Worm (Caenorhabditis elegans) whole organism, late embryonic: ENCODE data around the gene fbxa-219.

Source experiments
- nfya-1 ChIP-seq: sonication (generic microtip); optimal IDR thresholded peaks from 2 replicates; lab custom pipeline; 2017; ENCODE audit warnings: missing genetic modification characterization, mild to moderate bottlenecking, missing compliant biosample characterization, antibody characterized with exemption, moderate library complexity
- nhr-11 ChIP-seq: fragments of 150-350 bp; optimal IDR thresholded peaks from 2 replicates; lab custom pipeline; 2014; ENCODE audit warnings: missing biosample characterization, missing genetic modification characterization

DNA sequence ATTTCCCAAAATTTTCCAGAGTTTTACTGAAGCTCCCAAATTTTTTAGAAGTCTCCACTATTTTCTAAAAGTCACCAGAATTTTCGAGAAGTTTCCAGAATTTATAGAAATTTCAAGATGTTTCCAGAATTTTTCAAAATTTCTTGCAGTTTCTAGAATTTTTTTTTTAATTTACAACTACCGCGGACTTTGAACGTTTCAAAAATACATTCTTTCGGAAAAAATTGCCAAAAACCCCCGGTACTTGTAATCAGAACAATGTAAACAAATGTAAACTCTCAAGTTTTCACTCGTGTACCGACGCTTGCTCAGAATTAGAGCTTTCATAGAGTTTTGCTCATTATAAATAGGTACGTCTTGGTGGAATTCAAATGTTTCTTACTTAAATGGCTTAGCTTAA, 18.5 kb upstream of the fbxa-219 start, which contains the start of gene fbxa-39:
- TF ChIP-seq nhr-11 (tag; lab: Kevin White, UChicago) (no peak), nfya-1 (no peak)
